Worm (Caenorhabditis elegans) whole organism, young adult: Measurements from ENCODE around the gene R06F6.14.
A peak's percentile ranks its signal among the peaks of the same experiment; 100 is the strongest.

Experiments
- C17E4.6 ChIP-seq: fragments of 200-800 bp; sonication (Bioruptor generic); IDR thresholded peaks from 2 replicates; pipeline ENCODE4 v1.3.6; 2022; ENCODE audit warnings: missing genetic modification reagents, missing genetic modification characterization, missing compliant biosample characterization
- D2030.7 ChIP-seq: fragments of 200-800 bp; sonication (Bioruptor generic); IDR thresholded peaks from 2 replicates; pipeline ENCODE4 v1.3.6; 2022; ENCODE audit warnings: missing genetic modification reagents, missing genetic modification characterization, missing compliant biosample characterization
- F10E7.11 ChIP-seq: sonication (generic microtip); optimal IDR thresholded peaks from 2 replicates; lab custom pipeline; 2017; ENCODE audit warnings: mild to moderate bottlenecking, missing genetic modification characterization, moderate library complexity, missing compliant biosample characterization
- F23B12.7 ChIP-seq: sonication (generic microtip); optimal IDR thresholded peaks from 2 replicates; lab custom pipeline; 2017; ENCODE audit warnings: missing genetic modification characterization, mild to moderate bottlenecking, missing compliant biosample characterization, antibody characterized with exemption, moderate library complexity; ENCODE audit not compliant: insufficient read depth
- F33H1.4 ChIP-seq: fragments of 200-800 bp; sonication (Bioruptor generic); IDR thresholded peaks from 2 replicates; pipeline ENCODE4 v1.3.6; 2022; ENCODE audit warnings: missing genetic modification reagents, missing genetic modification characterization, missing compliant biosample characterization
- F37B4.10 ChIP-seq: fragments of 200-800 bp; sonication (Bioruptor generic); IDR thresholded peaks from 2 replicates; pipeline ENCODE4 v1.3.6; 2022; ENCODE audit warnings: missing genetic modification characterization, missing compliant biosample characterization
- F55B11.4 ChIP-seq: sonication (generic microtip); optimal IDR thresholded peaks from 2 replicates; lab custom pipeline; 2016; ENCODE audit warnings: missing compliant biosample characterization, missing genetic modification characterization, borderline replicate concordance; ENCODE audit not compliant: insufficient read depth
- F57C9.4 ChIP-seq: sonication (generic microtip); optimal IDR thresholded peaks from 2 replicates; lab custom pipeline; 2017; ENCODE audit warnings: mild to moderate bottlenecking, missing genetic modification characterization, missing compliant biosample characterization
- Y53G8AR.9 ChIP-seq: fragments of 200-800 bp; sonication (Bioruptor generic); conservative IDR thresholded peaks from 2 replicates; pipeline ENCODE4 v1.3.6; 2022; ENCODE audit warnings: missing genetic modification reagents, missing genetic modification characterization, missing compliant biosample characterization
- akir-1 ChIP-seq: fragments of 200-800 bp; sonication (Bioruptor generic); optimal IDR thresholded peaks from 2 replicates; lab custom pipeline; 2018; ENCODE audit warnings: mild to moderate bottlenecking, missing genetic modification characterization, moderate library complexity, missing compliant biosample characterization
- attf-3 ChIP-seq: fragments of 200-800 bp; sonication (Bioruptor generic); conservative IDR thresholded peaks from 2 replicates; pipeline ENCODE4 v1.3.6; 2022; ENCODE audit warnings: missing genetic modification reagents, missing genetic modification characterization, missing compliant biosample characterization
- ccch-3 ChIP-seq: fragments of 200-800 bp; sonication (Bioruptor generic); optimal IDR thresholded peaks from 2 replicates; lab custom pipeline; 2018; ENCODE audit warnings: mild to moderate bottlenecking, missing genetic modification characterization, missing compliant biosample characterization
- cebp-2 ChIP-seq: fragments of 200-800 bp; sonication (Bioruptor generic); IDR thresholded peaks from 2 replicates; pipeline ENCODE4 v1.3.6; 2022; ENCODE audit warnings: missing genetic modification characterization, missing compliant biosample characterization
- ceh-100 ChIP-seq: fragments of 200-800 bp; sonication (Bioruptor generic); IDR thresholded peaks from 2 replicates; pipeline ENCODE4 v1.3.6; 2022; ENCODE audit warnings: missing genetic modification reagents, missing genetic modification characterization, missing compliant biosample characterization
- ceh-40 ChIP-seq: fragments of 200-800 bp; sonication (Bioruptor generic); IDR thresholded peaks from 2 replicates; pipeline ENCODE4 v1.3.6; 2022; ENCODE audit warnings: missing genetic modification characterization, missing compliant biosample characterization
- ceh-58 ChIP-seq: fragments of 200-800 bp; sonication (Bioruptor generic); IDR thresholded peaks from 2 replicates; pipeline ENCODE4 v1.3.6; 2022; ENCODE audit warnings: missing genetic modification characterization, missing compliant biosample characterization
- ceh-91 ChIP-seq: fragments of 200-800 bp; sonication (Bioruptor generic); IDR thresholded peaks from 2 replicates; pipeline ENCODE4 v1.3.6; 2022; ENCODE audit warnings: missing genetic modification reagents, missing genetic modification characterization, missing compliant biosample characterization
- chd-7 ChIP-seq: sonication (generic microtip); optimal IDR thresholded peaks from 2 replicates; lab custom pipeline; 2016; ENCODE audit warnings: mild to moderate bottlenecking, missing genetic modification characterization, moderate library complexity, missing compliant biosample characterization
- die-1 ChIP-seq: sonication (generic microtip); optimal IDR thresholded peaks from 2 replicates; lab custom pipeline; 2016; ENCODE audit warnings: missing genotype, mild to moderate bottlenecking, missing genetic modification characterization, missing compliant biosample characterization
- efl-1 ChIP-seq: fragments of 150-350 bp; optimal IDR thresholded peaks from 2 replicates; lab custom pipeline; 2014; ENCODE audit warnings: missing biosample characterization, missing genetic modification reagents, missing genetic modification characterization
- fkh-3 ChIP-seq: sonication (generic microtip); optimal IDR thresholded peaks from 2 replicates; lab custom pipeline; 2016; ENCODE audit warnings: mild to moderate bottlenecking, missing genetic modification characterization, missing compliant biosample characterization
- hlh-26 ChIP-seq: fragments of 200-800 bp; sonication (Bioruptor generic); conservative IDR thresholded peaks from 2 replicates; pipeline ENCODE4 v1.3.6; 2022; ENCODE audit warnings: missing genetic modification reagents, missing genetic modification characterization, missing compliant biosample characterization
- hmg-20 ChIP-seq: fragments of 200-800 bp; sonication (Bioruptor generic); IDR thresholded peaks from 2 replicates; pipeline ENCODE4 v1.3.6; 2022; ENCODE audit warnings: missing genetic modification reagents, missing genetic modification characterization, missing compliant biosample characterization
- hrde-1 ChIP-seq: sonication (generic microtip); optimal IDR thresholded peaks from 2 replicates; lab custom pipeline; 2016; ENCODE audit warnings: missing genetic modification characterization, mild to moderate bottlenecking, missing compliant biosample characterization, moderate library complexity, missing genotype, missing genetic modification reagents, borderline replicate concordance
- let-526 ChIP-seq: fragments of 200-800 bp; sonication (Bioruptor generic); IDR thresholded peaks from 2 replicates; pipeline ENCODE4 v1.3.6; 2022; ENCODE audit warnings: missing genetic modification reagents, missing genetic modification characterization, missing compliant biosample characterization
- lin-35 ChIP-seq, 3 experiments: fragments of 150-350 bp in 2 of 3; sonication (generic microtip) in 1 of 3; optimal IDR thresholded peaks; 2 replicates each; lab custom pipeline; 2014 to 2018; ENCODE audit warnings: missing biosample characterization in 3 of 3, missing genetic modification characterization in 3 of 3, missing genetic modification reagents in 3 of 3
- lsl-1 ChIP-seq: fragments of 200-800 bp; sonication (Bioruptor generic); optimal IDR thresholded peaks from 2 replicates; lab custom pipeline; 2018; ENCODE audit warnings: mild to moderate bottlenecking, missing genetic modification characterization, moderate library complexity, missing compliant biosample characterization
- madf-6 ChIP-seq: fragments of 200-800 bp; sonication (Bioruptor generic); IDR thresholded peaks from 2 replicates; pipeline ENCODE4 v1.3.6; 2022; ENCODE audit warnings: missing genetic modification reagents, missing genetic modification characterization, missing compliant biosample characterization
- nfya-1 ChIP-seq: sonication (generic microtip); optimal IDR thresholded peaks from 2 replicates; lab custom pipeline; 2017; ENCODE audit warnings: antibody characterized with exemption, missing compliant biosample characterization, missing genetic modification characterization, borderline replicate concordance; ENCODE audit not compliant: insufficient read depth
- nhr-120 ChIP-seq: fragments of 200-800 bp; sonication (Bioruptor generic); IDR thresholded peaks from 2 replicates; pipeline ENCODE4 v1.3.6; 2022; ENCODE audit warnings: missing genetic modification characterization, missing compliant biosample characterization
- rcor-1 ChIP-seq: fragments of 200-800 bp; sonication (Bioruptor generic); IDR thresholded peaks from 2 replicates; pipeline ENCODE4 v1.3.6; 2022; ENCODE audit warnings: missing genetic modification reagents, missing genetic modification characterization, missing compliant biosample characterization
- repo-1 ChIP-seq: sonication (generic microtip); optimal IDR thresholded peaks from 2 replicates; lab custom pipeline; 2017; ENCODE audit warnings: mild to moderate bottlenecking, missing genetic modification characterization, missing compliant biosample characterization
- snpc-1.1 ChIP-seq: sonication (generic microtip); optimal IDR thresholded peaks from 2 replicates; lab custom pipeline; 2017; ENCODE audit warnings: missing genetic modification characterization, mild to moderate bottlenecking, missing compliant biosample characterization, antibody characterized with exemption, moderate library complexity, missing genotype, missing genetic modification reagents; ENCODE audit not compliant: insufficient read depth
- snpc-4 ChIP-seq, 5 experiments: fragments of 150-350 bp in 1 of 5; sonication (generic microtip) in 4 of 5; optimal IDR thresholded peaks; 2 replicates each; lab custom pipeline; 2014 to 2018; ENCODE audit warnings: missing genetic modification characterization in 5 of 5, missing biosample characterization in 3 of 5, antibody characterized with exemption in 2 of 5, mild to moderate bottlenecking in 2 of 5, missing compliant biosample characterization in 2 of 5, missing genotype in 2 of 5, moderate library complexity in 2 of 5, missing genetic modification reagents in 1 of 5
- xnd-1 ChIP-seq: sonication (generic microtip); optimal IDR thresholded peaks from 2 replicates; lab custom pipeline; 2016; ENCODE audit warnings: missing genotype, missing genetic modification reagents, missing genetic modification characterization, missing compliant biosample characterization
- zfh-2 ChIP-seq: fragments of 200-800 bp; sonication (Bioruptor generic); conservative IDR thresholded peaks from 2 replicates; pipeline ENCODE4 v1.3.6; 2022; ENCODE audit warnings: missing genetic modification reagents, missing genetic modification characterization, missing compliant biosample characterization
- ztf-25 ChIP-seq: fragments of 200-800 bp; sonication (Bioruptor generic); IDR thresholded peaks from 2 replicates; pipeline ENCODE4 v1.3.6; 2022; ENCODE audit warnings: missing genetic modification reagents, missing genetic modification characterization, missing compliant biosample characterization
- ztf-28 ChIP-seq: fragments of 200-800 bp; sonication (Bioruptor generic); IDR thresholded peaks from 2 replicates; pipeline ENCODE4 v1.3.6; 2022; ENCODE audit warnings: missing genetic modification reagents, missing genetic modification characterization, missing compliant biosample characterization

R06F6.14 gene

DNA sequence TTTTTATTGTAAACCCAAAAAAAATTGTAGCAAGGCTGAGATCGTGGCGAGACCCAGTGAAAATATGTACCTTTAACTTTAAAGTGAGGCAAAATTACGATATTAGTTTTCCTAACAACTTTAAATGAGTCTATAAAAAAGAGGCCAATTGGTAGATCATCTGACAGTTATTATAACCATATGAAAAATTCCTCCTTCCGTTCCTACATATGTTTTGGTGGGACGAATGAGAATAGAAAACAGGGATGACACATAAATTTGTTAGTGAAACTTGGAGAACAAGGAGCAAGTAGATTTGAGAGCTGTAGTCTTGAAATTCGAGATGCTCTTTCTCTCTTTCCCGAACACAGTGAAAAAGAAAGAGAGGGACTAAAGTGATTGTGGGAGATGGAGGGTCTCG, 43.9 kb upstream of the R06F6.14 start:
- TF ChIP-seq ztf-25 (GFP tag; lab: Robert Waterston, UW) (no peak), nhr-120 (GFP tag; lab: Robert Waterston, UW) (no peak), attf-3 (GFP tag; lab: Robert Waterston, UW) (no peak), madf-6 (GFP tag; lab: Robert Waterston, UW) (no peak), ceh-58 (GFP tag; lab: Robert Waterston, UW) (no peak)

DNA sequence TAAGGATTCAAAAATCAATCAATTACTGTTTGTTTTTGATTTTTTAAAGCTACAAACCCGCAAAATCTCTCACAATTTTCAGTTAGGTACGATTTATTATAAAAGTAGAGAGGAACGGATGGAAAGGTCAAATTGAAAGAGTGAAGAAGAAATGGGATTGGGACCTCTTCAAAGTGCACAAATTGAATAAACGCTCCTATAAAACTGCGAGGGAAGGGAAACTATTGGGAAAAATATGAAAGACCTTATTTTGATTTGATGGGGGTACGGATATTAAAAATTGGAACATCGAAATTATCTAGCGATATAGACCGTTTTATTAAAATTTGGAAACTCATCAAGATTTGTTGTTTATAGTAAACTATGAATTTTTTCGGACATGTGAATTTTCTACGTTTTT, 42.3 kb upstream of the R06F6.14 start:
- TF ChIP-seq repo-1 (no peak), akir-1 (GFP tag; lab: Kevin White, UChicago) (no peak), ceh-40 (GFP tag; lab: Robert Waterston, UW) (no peak), cebp-2 (GFP tag; lab: Robert Waterston, UW) (no peak), ceh-91 (GFP tag; lab: Robert Waterston, UW) (no peak), hlh-26 (GFP tag; lab: Robert Waterston, UW) (no peak), nfya-1 (tag; lab: Kevin White, UChicago) (no peak), hmg-20 (GFP tag; lab: Robert Waterston, UW) (no peak), ceh-100 (GFP tag; lab: Robert Waterston, UW) (no peak)

DNA sequence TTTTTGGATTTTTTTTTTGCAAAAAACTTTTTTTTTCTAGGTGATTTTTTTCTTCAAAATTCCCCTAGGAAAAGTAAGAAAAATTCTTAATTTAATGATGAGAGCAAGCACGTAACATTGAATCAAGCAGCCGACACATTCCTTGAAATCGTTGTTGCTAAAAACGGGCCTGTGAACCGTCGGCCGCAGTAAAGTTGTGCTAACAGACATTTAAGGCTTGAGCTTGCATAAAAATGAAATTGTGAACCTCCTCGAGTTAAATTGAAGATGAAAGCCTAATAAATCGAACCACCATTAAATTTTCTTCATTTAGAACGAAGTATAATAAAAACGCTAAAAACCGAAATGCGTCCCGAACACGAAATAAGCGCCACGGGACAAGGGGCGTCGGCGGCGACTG, 41.1 kb upstream of the R06F6.14 start:
- peak; percentile 65 for TF ChIP-seq snpc-1.1
- TF ChIP-seq C17E4.6 (GFP tag; lab: Robert Waterston, UW), result no peak
- TF ChIP-seq snpc-4 (GFP tag; optimal IDR thresholded peaks at IDR 0.05; lab: Kevin White, UChicago), result no peak
- peak in 2 of 4 experiments; percentile 29 to 57 for TF ChIP-seq snpc-4 (tag; optimal IDR thresholded peaks at IDR 0.05; lab: Kevin White, UChicago)

DNA sequence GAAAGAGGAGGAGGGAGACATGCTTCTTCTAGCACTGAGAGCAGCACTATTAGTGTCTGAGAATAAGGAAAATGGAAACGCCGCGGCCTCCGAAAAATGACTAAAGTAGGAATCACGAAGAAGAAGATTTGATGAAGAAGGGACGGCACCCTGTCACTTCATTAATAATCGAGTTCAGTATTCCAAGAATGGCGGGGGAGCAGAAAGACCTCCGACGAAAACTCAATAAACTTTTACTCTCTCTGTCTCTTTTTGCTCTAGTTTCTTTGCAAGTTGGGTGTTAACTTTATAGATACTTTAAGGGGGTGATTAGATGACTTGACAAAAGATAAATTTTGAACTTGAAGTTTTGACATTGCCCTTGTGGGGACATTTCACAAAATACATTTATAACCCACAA, 39.8 kb upstream of the R06F6.14 start:
- peak; percentile 48; the same call in 1 of the 2 replicates for TF ChIP-seq zfh-2 (GFP tag; lab: Robert Waterston, UW)
- TF ChIP-seq lsl-1 (GFP tag; lab: Kevin White, UChicago), result no peak
- TF ChIP-seq F37B4.10, result no peak
- TF ChIP-seq ccch-3 (GFP tag; lab: Kevin White, UChicago), result no peak
- TF ChIP-seq lin-35 (GFP tag; optimal IDR thresholded peaks at IDR 0.05; lab: Kevin White, UChicago), result no peak
- TF ChIP-seq F10E7.11, result no peak

DNA sequence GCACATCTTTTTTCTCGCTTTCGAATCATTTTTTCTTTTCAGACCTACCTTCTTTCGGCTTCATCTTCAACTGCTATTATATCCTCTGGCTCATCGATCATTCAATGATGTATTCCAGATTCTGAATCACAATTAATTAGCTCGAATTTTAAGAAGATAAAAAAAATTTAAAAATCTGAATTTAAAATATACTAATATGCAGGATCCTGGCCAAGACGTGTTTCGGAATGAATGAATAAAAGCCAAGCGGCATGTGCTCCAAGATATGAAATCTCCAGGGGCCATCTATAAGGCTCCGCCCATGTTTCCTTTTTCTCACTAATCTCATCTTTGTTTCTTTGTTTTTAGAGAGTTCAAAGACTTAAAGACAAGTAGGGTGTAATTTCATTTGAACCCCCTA, 31.1 kb upstream of the R06F6.14 start, which contains the start of gene mpz-1:
TSS of gene mpz-1 (minus strand) at position 101 of the 400 bp plus-strand sequence.
- TF ChIP-seq fkh-3 (tag; lab: Kevin White, UChicago), result no peak
- peak; percentile 9 for TF ChIP-seq xnd-1 (tag; lab: Kevin White, UChicago)
- TF ChIP-seq F57C9.4, result no peak
- peak; percentile 51 for TF ChIP-seq hrde-1 (tag; lab: Kevin White, UChicago)
- no peak for TF ChIP-seq hlh-26 (GFP tag; lab: Robert Waterston, UW)

DNA sequence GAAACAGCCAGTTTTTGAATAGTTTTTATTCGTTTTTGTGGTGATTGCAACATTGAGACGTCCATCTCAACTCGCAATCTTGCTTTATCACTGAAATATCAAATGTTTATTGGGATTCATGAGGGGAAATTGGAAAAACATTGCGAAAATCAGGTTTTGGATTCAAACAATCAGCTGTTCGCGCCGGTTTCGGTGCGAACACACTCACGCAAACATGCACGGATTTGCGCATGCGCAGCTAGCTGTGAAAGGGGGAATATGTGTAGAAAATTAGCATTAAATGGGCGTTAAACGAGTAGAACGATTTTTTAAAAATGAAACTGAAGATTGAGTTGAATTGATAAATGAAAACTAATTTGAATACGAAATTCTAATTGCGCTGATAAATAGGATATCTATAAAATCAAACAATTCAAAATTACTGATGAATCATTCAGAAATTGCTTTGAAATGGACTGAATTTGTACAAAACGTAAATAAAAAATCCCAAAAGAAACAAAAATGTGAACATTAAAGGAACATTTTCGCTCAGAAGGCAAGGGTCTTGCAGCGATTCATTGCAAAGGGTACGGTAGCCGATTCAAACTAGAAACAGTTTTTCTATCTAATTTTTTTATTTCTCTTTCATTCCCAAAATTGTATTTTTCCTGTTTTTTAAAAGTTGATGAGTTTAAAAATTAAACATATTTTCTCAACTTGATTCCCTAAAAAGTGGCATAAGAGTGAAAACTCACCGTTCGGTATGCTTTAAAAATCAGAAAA, 25.7 kb upstream of the R06F6.14 start, which contains the start of gene ect-2:
TSS of gene ect-2 (minus strand) at position 762 of the 762 bp plus-strand sequence.
- TF ChIP-seq F37B4.10 (no peak), F33H1.4 (peak; percentile 90), F55B11.4 (no peak), ztf-28 (GFP tag; lab: Robert Waterston, UW) (no peak), efl-1 (peak; percentile 55), nhr-120 (GFP tag; lab: Robert Waterston, UW) (no peak), lsl-1 (GFP tag; lab: Kevin White, UChicago) (peak; percentile 93), D2030.7 (GFP tag; lab: Robert Waterston, UW) (peak; percentile 60), die-1 (tag; lab: Kevin White, UChicago) (no peak), let-526 (GFP tag; lab: Robert Waterston, UW) (no peak), F23B12.7 (tag; lab: Kevin White, UChicago) (no peak), Y53G8AR.9 (GFP tag; lab: Robert Waterston, UW) (no peak), chd-7 (tag; lab: Kevin White, UChicago) (no peak), rcor-1 (GFP tag; lab: Robert Waterston, UW) (0 out of 2 replicates have a peak, but pooled peaks have one; percentile 14)
